Worm (Caenorhabditis elegans) whole organism, early embryonic: ENCODE data around the gene C47E8.11.

Experiments
- B0310.2 ChIP-seq: sonication (generic microtip); optimal IDR thresholded peaks from 2 replicates; lab custom pipeline; 2016; ENCODE audit warnings: mild to moderate bottlenecking, missing genetic modification characterization, missing compliant biosample characterization
- ama-1 ChIP-seq: fragments of 150-350 bp; optimal IDR thresholded peaks from 2 replicates; lab custom pipeline; 2014
- flt-1 ChIP-seq: fragments of 200-800 bp; sonication (Bioruptor generic); IDR thresholded peaks from 2 replicates; pipeline ENCODE4 v1.3.6; 2022; ENCODE audit warnings: missing genetic modification characterization, missing compliant biosample characterization
- scrt-1 ChIP-seq: fragments of 200-800 bp; sonication (Bioruptor generic); IDR thresholded peaks from 2 replicates; pipeline ENCODE4 v1.3.6; 2022; ENCODE audit warnings: missing genetic modification characterization, missing compliant biosample characterization
- sea-1 ChIP-seq: fragments of 200-800 bp; sonication (Bioruptor generic); conservative IDR thresholded peaks from 2 replicates; pipeline ENCODE4 v1.3.6; 2022; ENCODE audit warnings: missing genetic modification characterization, missing compliant biosample characterization

- TF ChIP-seq ama-1, result no peak
- TF ChIP-seq scrt-1 (GFP tag; lab: Robert Waterston, UW), result no peak
- TF ChIP-seq sea-1, result no peak
- no peak for TF ChIP-seq flt-1 (GFP tag; lab: Robert Waterston, UW)
- TF ChIP-seq B0310.2, result no peak
Measured at ce11 chrV:14660608-14661355, 27.6 kb upstream of the C47E8.11 start, which contains the start of gene srh-17.
